Fruit fly (Drosophila melanogaster) whole organism, embryonic: ENCODE measurements around the gene CG4661.

Experiments used
- Aef1 ChIP-seq: fragments of 200-800 bp; sonication (Bioruptor generic); IDR thresholded peaks from 3 replicates; pipeline ENCODE4 v1.3.6; 2022; ENCODE audit warnings: missing biosample characterization, missing genetic modification characterization
- CG1024 ChIP-seq: fragments of 200-800 bp; sonication (Bioruptor generic); IDR thresholded peaks from 2 replicates; pipeline ENCODE4 v1.3.6; 2022; ENCODE audit warnings: missing biosample characterization, missing genetic modification characterization
- CG10979 ChIP-seq: fragments of 200-800 bp; sonication (Bioruptor generic); optimal IDR thresholded peaks from 2 replicates; lab custom pipeline; 2018; ENCODE audit warnings: missing biosample characterization, mild to moderate bottlenecking, missing genetic modification characterization, moderate library complexity
- CG11560 ChIP-seq: fragments of 200-800 bp; sonication (Bioruptor generic); IDR thresholded peaks from 3 replicates; pipeline ENCODE4 v1.3.6; 2022; ENCODE audit warnings: missing biosample characterization, missing genetic modification characterization
- CG11696 ChIP-seq: fragments of 200-800 bp; sonication (Bioruptor generic); IDR thresholded peaks from 2 replicates; pipeline ENCODE4 v1.3.6; 2022; ENCODE audit warnings: missing biosample characterization, missing genetic modification characterization
- CG12104 ChIP-seq: fragments of 200-800 bp; sonication (Bioruptor generic); optimal IDR thresholded peaks from 3 replicates; lab custom pipeline; 2016; ENCODE audit warnings: missing biosample characterization, missing genetic modification characterization
- CG13123 ChIP-seq: fragments of 200-800 bp; sonication (Bioruptor generic); optimal IDR thresholded peaks from 2 replicates; lab custom pipeline; 2016; ENCODE audit warnings: missing biosample characterization, missing genetic modification characterization
- CG14965 ChIP-seq: fragments of 200-800 bp; sonication (Bioruptor generic); optimal IDR thresholded peaks from 2 replicates; lab custom pipeline; 2016; ENCODE audit warnings: missing biosample characterization, missing genetic modification characterization, borderline replicate concordance
- CG15011 ChIP-seq: fragments of 200-800 bp; sonication (Bioruptor generic); optimal IDR thresholded peaks from 3 replicates; lab custom pipeline; 2018; ENCODE audit warnings: missing biosample characterization, mild to moderate bottlenecking, missing genetic modification characterization
- CG15601 ChIP-seq: fragments of 200-800 bp; sonication (Bioruptor generic); optimal IDR thresholded peaks from 3 replicates; lab custom pipeline; 2019; ENCODE audit warnings: missing biosample characterization, mild to moderate bottlenecking, missing genetic modification characterization, moderate library complexity
- CG15696 ChIP-seq: fragments of 200-800 bp; sonication (Bioruptor generic); optimal IDR thresholded peaks from 2 replicates; lab custom pipeline; 2019; ENCODE audit warnings: missing biosample characterization, mild to moderate bottlenecking, missing genetic modification characterization, moderate library complexity
- CG16815 ChIP-seq: fragments of 200-800 bp; sonication (Bioruptor generic); optimal IDR thresholded peaks from 3 replicates; lab custom pipeline; 2017; ENCODE audit warnings: missing biosample characterization, mild to moderate bottlenecking, missing genetic modification characterization
- CG17829 ChIP-seq: fragments of 200-800 bp; optimal IDR thresholded peaks from 2 replicates; lab custom pipeline; 2019; ENCODE audit warnings: missing biosample characterization, mild to moderate bottlenecking, missing genetic modification characterization, moderate library complexity
- CG32767 ChIP-seq: fragments of 200-800 bp; sonication (Bioruptor generic); IDR thresholded peaks from 2 replicates; pipeline ENCODE4 v1.3.6; 2022; ENCODE audit warnings: missing biosample characterization, missing genetic modification characterization
- CG3281 ChIP-seq: fragments of 200-800 bp; sonication (Bioruptor generic); optimal IDR thresholded peaks from 3 replicates; lab custom pipeline; 2017; ENCODE audit warnings: missing biosample characterization, mild to moderate bottlenecking, missing genetic modification characterization
- CG3407 ChIP-seq: fragments of 200-800 bp; sonication (Bioruptor generic); optimal IDR thresholded peaks from 2 replicates; lab custom pipeline; 2018; ENCODE audit warnings: missing biosample characterization, mild to moderate bottlenecking, missing genetic modification characterization
- CG34376 ChIP-seq: fragments of 200-800 bp; sonication (Bioruptor generic); optimal IDR thresholded peaks from 2 replicates; lab custom pipeline; 2018; ENCODE audit warnings: missing biosample characterization, mild to moderate bottlenecking, missing genetic modification characterization
- CG7556 ChIP-seq: fragments of 200-800 bp; sonication (Bioruptor generic); optimal IDR thresholded peaks from 2 replicates; lab custom pipeline; 2017; ENCODE audit warnings: missing biosample characterization, mild to moderate bottlenecking, missing genetic modification characterization
- Dip2 ChIP-seq: fragments of 200-800 bp; sonication (Bioruptor generic); IDR thresholded peaks from 2 replicates; pipeline ENCODE4 v1.3.6; 2022; ENCODE audit warnings: missing biosample characterization, missing genetic modification characterization
- Drgx ChIP-seq: fragments of 200-800 bp; sonication (Bioruptor generic); IDR thresholded peaks from 2 replicates; pipeline ENCODE4 v1.3.6; 2022; ENCODE audit warnings: missing biosample characterization, missing genetic modification characterization
- Ets97D ChIP-seq: fragments of 200-800 bp; sonication (Bioruptor generic); optimal IDR thresholded peaks from 3 replicates; lab custom pipeline; 2016; ENCODE audit warnings: missing biosample characterization, missing genetic modification characterization
- Fer1 ChIP-seq: fragments of 200-800 bp; sonication (Bioruptor generic); optimal IDR thresholded peaks from 2 replicates; lab custom pipeline; 2017; ENCODE audit warnings: missing biosample characterization, mild to moderate bottlenecking, missing genetic modification characterization
- H15 ChIP-seq: fragments of 200-800 bp; sonication (Bioruptor generic); IDR thresholded peaks from 3 replicates; pipeline ENCODE4 v1.3.6; 2022; ENCODE audit warnings: missing biosample characterization, missing genetic modification characterization
- Neu2 ChIP-seq: fragments of 200-800 bp; sonication (Bioruptor generic); optimal IDR thresholded peaks from 3 replicates; lab custom pipeline; 2016; ENCODE audit warnings: missing biosample characterization, missing genetic modification characterization, borderline replicate concordance
- NfI ChIP-seq: fragments of 200-800 bp; sonication (Bioruptor generic); optimal IDR thresholded peaks from 3 replicates; lab custom pipeline; 2018; ENCODE audit warnings: missing biosample characterization, mild to moderate bottlenecking, missing genetic modification characterization, moderate library complexity
- Pdp1 ChIP-seq, 2 experiments: fragments of 200-800 bp; sonication (Bioruptor generic); optimal IDR thresholded peaks; 3 replicates each; lab custom pipeline; 2016; ENCODE audit warnings: missing biosample characterization in 2 of 2, missing genetic modification characterization in 2 of 2, mild to moderate bottlenecking in 1 of 2, moderate library complexity in 1 of 2
- Rfx ChIP-seq: fragments of 200-800 bp; sonication (Bioruptor generic); IDR thresholded peaks from 2 replicates; pipeline ENCODE4 v1.3.6; 2022; ENCODE audit warnings: missing biosample characterization, missing genetic modification characterization
- YL-1 ChIP-seq: fragments of 200-800 bp; sonication (Bioruptor generic); optimal IDR thresholded peaks from 3 replicates; lab custom pipeline; 2017; ENCODE audit warnings: missing biosample characterization, mild to moderate bottlenecking, missing genetic modification characterization
- ap ChIP-seq: fragments of 200-800 bp; sonication (Bioruptor generic); IDR thresholded peaks from 2 replicates; pipeline ENCODE4 v1.3.6; 2022; ENCODE audit warnings: missing biosample characterization, missing genetic modification characterization
- chif ChIP-seq, 2 experiments: fragments of 200-800 bp; sonication (Bioruptor generic); optimal IDR thresholded peaks; 3 replicates each; lab custom pipeline; 2016; ENCODE audit warnings: missing biosample characterization in 2 of 2, missing genetic modification characterization in 2 of 2
- crol ChIP-seq: fragments of 200-800 bp; sonication (Bioruptor generic); IDR thresholded peaks from 2 replicates; pipeline ENCODE4 v1.3.6; 2022; ENCODE audit warnings: missing biosample characterization, missing genetic modification characterization
- dm ChIP-seq: fragments of 200-800 bp; sonication (Bioruptor generic); optimal IDR thresholded peaks from 3 replicates; lab custom pipeline; 2016; ENCODE audit warnings: missing biosample characterization, missing genetic modification characterization
- dmrt99B ChIP-seq: fragments of 200-800 bp; sonication (Bioruptor generic); optimal IDR thresholded peaks from 2 replicates; lab custom pipeline; 2018; ENCODE audit warnings: missing biosample characterization, mild to moderate bottlenecking, missing genetic modification characterization, moderate library complexity
- exex ChIP-seq: fragments of 200-800 bp; sonication (Bioruptor generic); optimal IDR thresholded peaks from 4 replicates; lab custom pipeline; 2018; ENCODE audit warnings: missing biosample characterization, mild to moderate bottlenecking, missing genetic modification characterization, moderate library complexity
- fu2 ChIP-seq: fragments of 200-800 bp; sonication (Bioruptor generic); optimal IDR thresholded peaks from 2 replicates; lab custom pipeline; 2016; ENCODE audit warnings: missing biosample characterization, missing genetic modification characterization
- gem ChIP-seq: fragments of 200-800 bp; sonication (Bioruptor generic); optimal IDR thresholded peaks from 2 replicates; lab custom pipeline; 2019; ENCODE audit warnings: missing biosample characterization, mild to moderate bottlenecking, missing genetic modification characterization, moderate library complexity
- lola ChIP-seq, 3 experiments: fragments of >200 bp in 2 of 3; fragments of 200-800 bp in 1 of 3; sonication (Bioruptor generic) in 1 of 3; optimal IDR thresholded peaks; 2 replicates each; lab custom pipeline; 2017 to 2019; ENCODE audit warnings: missing biosample characterization in 3 of 3, missing genetic modification characterization in 3 of 3, mild to moderate bottlenecking in 1 of 3, moderate library complexity in 1 of 3
- mirr ChIP-seq: fragments of 200-800 bp; sonication (Bioruptor generic); optimal IDR thresholded peaks from 3 replicates; lab custom pipeline; 2018; ENCODE audit warnings: missing biosample characterization, mild to moderate bottlenecking, missing genetic modification characterization
- nerfin-1 ChIP-seq: fragments of 200-800 bp; sonication (Bioruptor generic); optimal IDR thresholded peaks from 3 replicates; lab custom pipeline; 2019; ENCODE audit warnings: missing biosample characterization, mild to moderate bottlenecking, missing genetic modification characterization, moderate library complexity
- nmo ChIP-seq: fragments of 200-800 bp; sonication (Bioruptor generic); optimal IDR thresholded peaks from 2 replicates; lab custom pipeline; 2018; ENCODE audit warnings: missing biosample characterization, mild to moderate bottlenecking, missing genetic modification characterization, moderate library complexity
- odd ChIP-seq: fragments of 200-800 bp; sonication (Bioruptor generic); optimal IDR thresholded peaks from 2 replicates; lab custom pipeline; 2017; ENCODE audit warnings: missing biosample characterization, mild to moderate bottlenecking, missing genetic modification characterization
- phol ChIP-seq: fragments of 200-800 bp; sonication (Bioruptor generic); optimal IDR thresholded peaks from 3 replicates; lab custom pipeline; 2018; ENCODE audit warnings: missing biosample characterization, mild to moderate bottlenecking, missing genetic modification characterization, moderate library complexity
- pita ChIP-seq: fragments of 200-800 bp; sonication (Bioruptor generic); optimal IDR thresholded peaks from 2 replicates; lab custom pipeline; 2017; ENCODE audit warnings: missing biosample characterization, mild to moderate bottlenecking, missing genetic modification characterization
- pzg ChIP-seq: fragments of 200-800 bp; sonication (Bioruptor generic); optimal IDR thresholded peaks from 3 replicates; lab custom pipeline; 2018; ENCODE audit warnings: missing biosample characterization, mild to moderate bottlenecking, missing genetic modification characterization, moderate library complexity
- sug ChIP-seq: fragments of 200-800 bp; optimal IDR thresholded peaks from 2 replicates; lab custom pipeline; 2019; ENCODE audit warnings: missing biosample characterization, mild to moderate bottlenecking, missing genetic modification characterization, moderate library complexity
- vnd ChIP-seq: fragments of 200-800 bp; sonication (Bioruptor generic); IDR thresholded peaks from 3 replicates; pipeline ENCODE4 v1.3.6; 2022; ENCODE audit warnings: missing biosample characterization, missing genetic modification characterization; ENCODE audit not compliant: partially characterized antibody
- vvl ChIP-seq: fragments of 200-800 bp; sonication (Bioruptor generic); IDR thresholded peaks from 2 replicates; pipeline ENCODE4 v1.3.6; 2022; ENCODE audit warnings: missing biosample characterization, missing genetic modification characterization

The CG4661 gene

DNA sequence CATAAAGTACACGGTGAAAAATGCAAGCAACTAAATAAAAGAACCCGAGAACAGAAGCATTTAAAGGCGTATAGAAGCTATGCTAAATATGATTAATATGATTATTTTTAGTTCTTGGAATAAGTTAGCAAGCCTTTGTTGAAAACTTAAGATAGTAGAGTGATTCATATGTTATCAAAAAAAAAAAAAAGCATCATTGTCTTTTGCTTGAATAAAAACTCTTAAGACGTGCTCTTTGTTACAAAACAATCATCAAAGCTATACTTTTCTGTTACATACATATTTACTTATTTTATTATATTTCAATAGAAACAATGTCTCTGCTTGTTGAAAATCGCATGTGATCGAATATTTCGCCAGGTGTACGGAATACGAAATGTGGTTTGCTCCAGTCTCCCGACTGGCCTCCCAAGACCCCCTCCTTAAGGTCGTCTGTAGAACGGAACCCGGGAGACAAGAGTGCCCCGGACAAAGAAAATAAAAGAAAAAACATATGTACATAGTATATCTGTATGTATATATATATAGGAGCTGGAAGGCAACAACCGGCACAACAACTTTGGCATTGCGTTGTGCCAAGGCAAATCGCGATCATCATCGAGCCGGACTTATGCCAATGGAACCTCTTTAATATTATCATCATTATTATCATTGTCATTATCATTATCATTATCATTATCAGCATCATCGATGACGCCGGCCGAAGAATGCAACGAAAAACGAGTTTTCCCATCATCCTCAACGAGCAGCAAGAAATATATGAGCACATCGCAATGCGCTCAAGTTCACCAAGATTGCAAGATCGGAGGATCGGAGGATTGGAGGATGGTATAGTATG is 34.0 kb upstream of the CG4661 start (continued):
- TF ChIP-seq lola (GFP tag; optimal IDR thresholded peaks at IDR 0.05; lab: Kevin White, UChicago) = no peak
- no peak for TF ChIP-seq Aef1
- peak; percentile 13; the same call in 1 of the 2 replicates for TF ChIP-seq vvl (GFP tag; lab: Robert Waterston, UW)
- peak; percentile 38 for TF ChIP-seq dmrt99B (tag; lab: Kevin White, UChicago)
- no peak for TF ChIP-seq fu2
- TF ChIP-seq CG1024 (GFP tag; lab: Robert Waterston, UW) = no peak
- no peak for TF ChIP-seq ap (GFP tag; lab: Robert Waterston, UW)
- TF ChIP-seq Neu2 = no peak
- no peak for TF ChIP-seq nerfin-1
- TF ChIP-seq Rfx (GFP tag; lab: Robert Waterston, UW) = no peak; the same call in 1 of the 2 replicates
- peak; percentile 25 for TF ChIP-seq nmo (GFP tag; lab: Kevin White, UChicago)

DNA sequence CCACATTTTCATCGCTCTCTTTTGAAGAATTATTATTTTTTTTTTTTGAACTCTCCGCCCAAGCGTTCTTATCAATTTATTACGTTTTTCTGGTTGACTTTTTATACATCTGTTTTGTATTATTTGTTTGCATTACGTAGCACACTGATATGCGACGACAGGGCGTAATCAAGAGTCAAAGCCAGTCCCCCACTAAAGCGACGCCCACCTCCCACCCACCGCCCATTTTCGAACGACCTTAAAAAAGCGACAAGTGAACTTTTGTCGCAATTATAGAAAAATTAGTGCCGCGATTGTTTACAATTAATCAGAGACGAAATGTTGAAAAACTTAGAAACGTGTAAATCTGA is 33.3 kb upstream of the CG4661 start:
- TF ChIP-seq CG14965 (no peak), YL-1 (GFP tag; lab: Kevin White, UChicago) (no peak), CG16815 (GFP tag; lab: Kevin White, UChicago) (no peak), CG15696 (tag; lab: Kevin White, UChicago) (no peak), CG10979 (no peak), mirr (GFP tag; lab: Kevin White, UChicago) (peak; percentile 16), odd (no peak), dm (GFP tag; lab: Kevin White, UChicago) (no peak), Fer1 (no peak), sug (tag; lab: Kevin White, UChicago) (peak; percentile 66), CG3281 (no peak), CG15011 (GFP tag; lab: Kevin White, UChicago) (no peak), H15 (GFP tag; lab: Robert Waterston, UW) (no peak), NfI (no peak), exex (tag; lab: Kevin White, UChicago) (peak; percentile 11), pita (GFP tag; lab: Kevin White, UChicago) (no peak), Drgx (GFP tag; lab: Robert Waterston, UW) (peak; percentile 10; the same call in 1 of the 2 replicates), fu2 (no peak), CG17829 (tag; lab: Kevin White, UChicago) (no peak), CG32767 (GFP tag; lab: Robert Waterston, UW) (no peak), CG11560 (tag; lab: Robert Waterston, UW) (no peak), vnd (GFP tag; lab: Robert Waterston, UW) (no peak), CG13123 (GFP tag; lab: Kevin White, UChicago) (no peak), CG11696 (GFP tag; lab: Robert Waterston, UW) (no peak), pzg (GFP tag; lab: Kevin White, UChicago) (no peak), CG7556 (GFP tag; lab: Kevin White, UChicago) (no peak), gem (tag; lab: Kevin White, UChicago) (no peak), Ets97D (GFP tag; lab: Kevin White, UChicago) (no peak), crol (0 out of 2 replicates have a peak, but pooled peaks have one; percentile 13), chif (GFP tag; optimal IDR thresholded peaks at IDR 0.05; lab: Kevin White, UChicago) (no peak), Pdp1 (GFP tag; optimal IDR thresholded peaks at IDR 0.05; lab: Kevin White, UChicago) (peak in 1 of 2 experiments; percentile 83), phol (no peak), CG34376 (GFP tag; lab: Kevin White, UChicago) (peak; percentile 36), CG3407 (GFP tag; lab: Kevin White, UChicago) (no peak), Dip2 (GFP tag; lab: Robert Waterston, UW) (no peak), CG12104 (no peak), CG15601 (no peak)
